Worm (Caenorhabditis elegans) whole organism, early embryonic: ENCODE results near the gene K05F6.14.

Experiments
- B0310.2 ChIP-seq: sonication (generic microtip); optimal IDR thresholded peaks from 2 replicates; lab custom pipeline; 2016; ENCODE audit warnings: mild to moderate bottlenecking, missing genetic modification characterization, missing compliant biosample characterization
- F13C5.2 ChIP-seq: sonication (generic microtip); optimal IDR thresholded peaks from 2 replicates; lab custom pipeline; 2017; ENCODE audit warnings: mild to moderate bottlenecking, missing genetic modification characterization, inconsistent platforms, missing compliant biosample characterization
- aly-1 ChIP-seq: sonication (generic microtip); optimal IDR thresholded peaks from 2 replicates; lab custom pipeline; 2016; ENCODE audit warnings: missing genetic modification characterization, missing compliant biosample characterization
- ama-1 ChIP-seq: fragments of 150-350 bp; optimal IDR thresholded peaks from 2 replicates; lab custom pipeline; 2014
- ceh-13 ChIP-seq: fragments of 200-800 bp; sonication (Bioruptor generic); optimal IDR thresholded peaks from 2 replicates; lab custom pipeline; 2018; ENCODE audit warnings: mild to moderate bottlenecking, missing genetic modification characterization, missing compliant biosample characterization
- ceh-36 ChIP-seq: sonication (generic microtip); optimal IDR thresholded peaks from 2 replicates; lab custom pipeline; 2016; ENCODE audit warnings: missing genetic modification characterization, inconsistent platforms, missing compliant biosample characterization
- ets-7 ChIP-seq: sonication (generic microtip); optimal IDR thresholded peaks from 2 replicates; lab custom pipeline; 2016; ENCODE audit warnings: missing genotype, missing genetic modification characterization, missing compliant biosample characterization
- flt-1 ChIP-seq: fragments of 200-800 bp; sonication (Bioruptor generic); IDR thresholded peaks from 2 replicates; pipeline ENCODE4 v1.3.6; 2022; ENCODE audit warnings: missing genetic modification characterization, missing compliant biosample characterization
- hmbx-1 ChIP-seq: sonication (generic microtip); optimal IDR thresholded peaks from 2 replicates; lab custom pipeline; 2016; ENCODE audit warnings: mild to moderate bottlenecking, missing genetic modification characterization, missing compliant biosample characterization
- hmg-4 ChIP-seq: fragments of 200-800 bp; sonication (Bioruptor generic); optimal IDR thresholded peaks from 2 replicates; lab custom pipeline; 2018; ENCODE audit warnings: mild to moderate bottlenecking, missing genetic modification characterization, missing compliant biosample characterization
- hnd-1 ChIP-seq: sonication (generic microtip); optimal IDR thresholded peaks from 2 replicates; lab custom pipeline; 2016; ENCODE audit warnings: missing genetic modification characterization, missing compliant biosample characterization
- pes-1 ChIP-seq: fragments of 200-800 bp; sonication (Bioruptor generic); IDR thresholded peaks from 2 replicates; pipeline ENCODE4 v1.3.6; 2022; ENCODE audit warnings: missing genetic modification reagents, missing genetic modification characterization, missing compliant biosample characterization
- scrt-1 ChIP-seq: fragments of 200-800 bp; sonication (Bioruptor generic); IDR thresholded peaks from 2 replicates; pipeline ENCODE4 v1.3.6; 2022; ENCODE audit warnings: missing genetic modification characterization, missing compliant biosample characterization
- sea-1 ChIP-seq: fragments of 200-800 bp; sonication (Bioruptor generic); conservative IDR thresholded peaks from 2 replicates; pipeline ENCODE4 v1.3.6; 2022; ENCODE audit warnings: missing genetic modification characterization, missing compliant biosample characterization
- tbx-11 ChIP-seq: fragments of 200-800 bp; sonication (Bioruptor generic); IDR thresholded peaks from 2 replicates; pipeline ENCODE4 v1.3.6; 2022; ENCODE audit warnings: missing genetic modification characterization, missing compliant biosample characterization
- tbx-37 ChIP-seq: fragments of 200-800 bp; sonication (Bioruptor generic); conservative IDR thresholded peaks from 2 replicates; pipeline ENCODE4 v1.3.6; 2022; ENCODE audit warnings: missing genetic modification reagents, missing genetic modification characterization, missing compliant biosample characterization
- tra-4 ChIP-seq: sonication (generic microtip); optimal IDR thresholded peaks from 2 replicates; lab custom pipeline; 2017; ENCODE audit warnings: missing genetic modification characterization, missing compliant biosample characterization

Gene K05F6.14

DNA sequence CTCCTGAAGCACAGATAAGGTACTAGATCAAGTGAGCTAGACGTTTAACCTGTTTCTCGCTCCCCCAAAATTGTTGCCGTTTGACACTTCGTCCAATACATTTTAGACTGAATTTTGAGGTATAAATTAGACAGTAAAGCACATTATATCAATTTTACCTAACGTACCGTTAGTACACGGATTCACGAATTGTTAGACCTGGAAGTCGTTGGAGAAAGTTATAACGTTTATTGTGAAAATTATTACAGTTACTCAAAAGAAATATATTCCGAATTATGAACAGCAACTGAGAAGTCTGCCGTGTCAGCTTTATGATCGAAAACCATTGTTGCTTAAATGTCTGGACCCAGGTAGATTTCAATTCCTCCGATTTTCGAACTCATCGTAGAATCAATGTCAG is 1.1 kb upstream of the K05F6.14 start:
- TF ChIP-seq aly-1 (tag; lab: Kevin White, UChicago) (no peak), sea-1 (GFP tag; lab: Robert Waterston, UW) (no peak), ets-7 (no peak), hnd-1 (tag; lab: Kevin White, UChicago) (no peak), tbx-11 (GFP tag; lab: Robert Waterston, UW) (no peak), B0310.2 (no peak), hmg-4 (GFP tag; lab: Kevin White, UChicago) (no peak), ceh-36 (tag; lab: Kevin White, UChicago) (no peak), pes-1 (GFP tag; lab: Robert Waterston, UW) (no peak), hmbx-1 (tag; lab: Kevin White, UChicago) (no peak), tra-4 (tag; lab: Kevin White, UChicago) (no peak), ceh-13 (no peak), flt-1 (GFP tag; lab: Robert Waterston, UW) (no peak)

DNA sequence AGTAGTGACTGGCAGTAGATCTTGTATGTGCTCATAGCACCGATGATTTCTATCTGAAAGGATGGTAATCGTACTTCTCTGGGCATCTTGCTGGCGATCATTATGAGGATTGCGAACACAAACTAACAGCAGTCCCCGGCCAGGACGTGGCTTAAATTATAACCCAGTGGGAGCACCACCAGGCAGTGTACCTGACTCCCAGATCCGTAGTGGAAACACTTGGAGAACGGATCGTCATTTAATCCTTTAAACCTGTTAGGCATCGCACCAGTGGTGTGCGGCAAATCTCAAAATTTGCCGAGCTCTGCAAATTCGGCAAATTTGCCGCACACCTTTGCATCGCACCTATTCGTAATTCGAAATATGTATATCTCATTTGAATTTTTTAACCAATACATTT is 5.7 kb downstream of the K05F6.14 start, which contains the start of gene K05F6.8:
Gene K05F6.8, minus strand, starts transcription at position 101 of the 400 bp plus-strand sequence.
- TF ChIP-seq pes-1 (GFP tag; lab: Robert Waterston, UW) (no peak), tbx-11 (GFP tag; lab: Robert Waterston, UW) (no peak), ceh-13 (no peak), B0310.2 (no peak), flt-1 (GFP tag; lab: Robert Waterston, UW) (no peak), F13C5.2 (tag; lab: Kevin White, UChicago) (no peak), hmbx-1 (tag; lab: Kevin White, UChicago) (no peak), ceh-36 (tag; lab: Kevin White, UChicago) (no peak), ama-1 (no peak), tbx-37 (GFP tag; lab: Robert Waterston, UW) (no peak), ets-7 (no peak), sea-1 (GFP tag; lab: Robert Waterston, UW) (no peak), tra-4 (tag; lab: Kevin White, UChicago) (no peak), aly-1 (tag; lab: Kevin White, UChicago) (no peak), hnd-1 (tag; lab: Kevin White, UChicago) (no peak), scrt-1 (GFP tag; lab: Robert Waterston, UW) (no peak), hmg-4 (GFP tag; lab: Kevin White, UChicago) (no peak)

DNA sequence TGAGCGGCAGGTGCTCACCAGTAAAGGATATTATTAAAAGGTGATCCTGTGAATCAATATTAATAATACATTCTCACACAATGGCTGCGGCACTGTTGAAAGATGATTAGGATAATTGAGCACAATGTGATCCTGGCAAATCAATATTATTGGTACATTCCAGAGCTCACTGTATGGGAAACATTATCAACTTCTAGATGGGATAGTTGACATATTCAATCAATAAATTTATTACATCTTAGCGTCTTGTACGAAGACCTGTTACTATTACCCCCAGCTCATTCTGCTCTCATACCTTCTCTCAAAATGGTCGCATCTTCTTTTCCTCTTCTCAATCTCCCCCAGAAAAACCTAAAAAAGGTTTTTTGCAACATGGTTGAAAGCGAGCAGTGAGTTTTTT is 6.3 kb downstream of the K05F6.14 start, which contains the start of gene fbxb-49:
Gene fbxb-49, plus strand, starts transcription at position 301 of the 400 bp plus-strand sequence.
- TF ChIP-seq ama-1 (no peak), aly-1 (tag; lab: Kevin White, UChicago) (no peak), ceh-36 (tag; lab: Kevin White, UChicago) (no peak), scrt-1 (GFP tag; lab: Robert Waterston, UW) (no peak), F13C5.2 (tag; lab: Kevin White, UChicago) (no peak)

DNA sequence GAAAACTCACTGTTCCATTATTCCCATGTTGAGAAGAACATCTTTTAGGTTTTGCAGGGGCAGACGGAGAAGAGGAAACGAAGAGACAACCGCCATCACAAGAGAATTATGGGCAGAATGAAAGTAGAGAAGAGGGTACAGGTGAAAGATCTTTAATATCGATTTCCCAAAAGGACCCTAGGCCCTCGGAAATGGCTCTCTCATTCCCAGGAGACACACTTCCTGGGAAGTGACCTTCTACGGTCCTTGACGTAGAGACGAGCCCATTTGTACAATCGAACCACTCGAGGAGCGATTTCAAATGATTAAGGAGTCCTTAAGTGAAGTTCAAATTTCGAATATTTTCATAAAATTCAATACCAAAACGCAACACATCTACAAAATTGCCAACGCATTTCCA is 9.1 kb downstream of the K05F6.14 start, which contains the start of gene fbxb-46:
Gene fbxb-46, minus strand, starts transcription at position 101 of the 400 bp plus-strand sequence.
- TF ChIP-seq ets-7 (no peak), ceh-36 (tag; lab: Kevin White, UChicago) (no peak), tra-4 (tag; lab: Kevin White, UChicago) (no peak), pes-1 (GFP tag; lab: Robert Waterston, UW) (no peak), sea-1 (GFP tag; lab: Robert Waterston, UW) (no peak), tbx-37 (GFP tag; lab: Robert Waterston, UW) (no peak), ceh-13 (no peak), hmg-4 (GFP tag; lab: Kevin White, UChicago) (no peak), scrt-1 (GFP tag; lab: Robert Waterston, UW) (no peak)

ce11 chrII:1576030-1576429 is 14.1 kb downstream of the K05F6.14 start, which contains the start of gene K05F6.10:
Gene K05F6.10 (minus strand): TSS chrII:1576130.
- no peak for TF ChIP-seq hnd-1 (tag; lab: Kevin White, UChicago)
- no peak for TF ChIP-seq hmbx-1 (tag; lab: Kevin White, UChicago)
- no peak for TF ChIP-seq pes-1 (GFP tag; lab: Robert Waterston, UW)
- no peak for TF ChIP-seq flt-1 (GFP tag; lab: Robert Waterston, UW)
- TF ChIP-seq aly-1 (tag; lab: Kevin White, UChicago) = no peak
- TF ChIP-seq tra-4 (tag; lab: Kevin White, UChicago) = no peak
- TF ChIP-seq scrt-1 (GFP tag; lab: Robert Waterston, UW) = no peak
- no peak for TF ChIP-seq tbx-37 (GFP tag; lab: Robert Waterston, UW)
- no peak for TF ChIP-seq hmg-4 (GFP tag; lab: Kevin White, UChicago)
- no peak for TF ChIP-seq ets-7
- no peak for TF ChIP-seq ceh-13
- no peak for TF ChIP-seq B0310.2
- TF ChIP-seq F13C5.2 (tag; lab: Kevin White, UChicago) = no peak
- no peak for TF ChIP-seq ceh-36 (tag; lab: Kevin White, UChicago)
- TF ChIP-seq ama-1 = no peak
- no peak for TF ChIP-seq tbx-11 (GFP tag; lab: Robert Waterston, UW)
- no peak for TF ChIP-seq sea-1 (GFP tag; lab: Robert Waterston, UW)

ce11 chrII:1576772-1577171 is 14.8 kb downstream of the K05F6.14 start:
- TF ChIP-seq hmbx-1 (tag; lab: Kevin White, UChicago) (no peak), tra-4 (tag; lab: Kevin White, UChicago) (no peak), B0310.2 (no peak), tbx-37 (GFP tag; lab: Robert Waterston, UW) (no peak), ets-7 (no peak), hnd-1 (tag; lab: Kevin White, UChicago) (no peak), F13C5.2 (tag; lab: Kevin White, UChicago) (no peak)

- TF ChIP-seq ets-7 (no peak), ceh-36 (tag; lab: Kevin White, UChicago) (no peak), tra-4 (tag; lab: Kevin White, UChicago) (no peak), hmg-4 (GFP tag; lab: Kevin White, UChicago) (no peak), F13C5.2 (tag; lab: Kevin White, UChicago) (no peak), aly-1 (tag; lab: Kevin White, UChicago) (no peak), B0310.2 (no peak), ama-1 (no peak), tbx-11 (GFP tag; lab: Robert Waterston, UW) (no peak), scrt-1 (GFP tag; lab: Robert Waterston, UW) (no peak), flt-1 (GFP tag; lab: Robert Waterston, UW) (no peak), hnd-1 (tag; lab: Kevin White, UChicago) (no peak), pes-1 (GFP tag; lab: Robert Waterston, UW) (no peak), tbx-37 (GFP tag; lab: Robert Waterston, UW) (no peak), ceh-13 (no peak), sea-1 (GFP tag; lab: Robert Waterston, UW) (no peak), hmbx-1 (tag; lab: Kevin White, UChicago) (no peak)
These were observed 17.9 kb downstream of the K05F6.14 start, which contains the start of gene math-38 for ce11 chrII:1579886-1580285. Gene math-38 (minus strand): TSS chrII:1579986.
